Worm (Caenorhabditis elegans): ENCODE measurements around the gene hum-5.

The hum-5 gene

DNA sequence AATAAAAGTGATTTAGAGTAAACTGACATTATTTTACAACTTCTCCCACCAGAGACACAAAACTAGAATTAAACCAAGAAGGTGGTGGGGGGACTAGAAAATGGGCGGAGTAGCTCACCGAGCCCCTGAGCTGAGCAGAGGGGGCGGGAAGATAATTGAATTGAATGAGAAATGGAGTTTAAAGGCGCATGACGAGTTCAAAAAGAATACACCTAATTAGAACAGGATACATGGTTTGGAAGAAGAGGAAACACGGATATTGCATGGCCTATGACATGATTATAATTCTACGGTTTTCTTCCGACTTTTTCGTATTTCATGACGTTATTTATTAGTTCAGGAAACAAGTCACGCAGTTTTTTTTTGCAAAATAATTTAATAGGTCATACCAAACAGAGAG, 8.6 kb downstream of the hum-5 start, which contains the start of gene T02C12.5:
TSS of gene T02C12.5 (minus strand) at position 101 of the 400 bp plus-strand sequence.
- no peak for TF ChIP-seq hmbx-1 (tag; optimal IDR thresholded peaks at IDR 0.05)
- no peak for TF ChIP-seq tra-4 (tag; optimal IDR thresholded peaks at IDR 0.05)
- TF ChIP-seq tbx-11 (GFP tag; IDR thresholded peaks at IDR 0.05), result no peak
- TF ChIP-seq aly-1 (tag; optimal IDR thresholded peaks at IDR 0.05), result no peak
- no peak for TF ChIP-seq ama-1 (optimal IDR thresholded peaks at IDR 0.05)
- TF ChIP-seq pes-1 (GFP tag; IDR thresholded peaks at IDR 0.05), result no peak
- TF ChIP-seq B0310.2 (tag; optimal IDR thresholded peaks at IDR 0.05), result no peak
- TF ChIP-seq scrt-1 (GFP tag; IDR thresholded peaks at IDR 0.05), result no peak
- no peak for TF ChIP-seq hmg-4 (GFP tag; optimal IDR thresholded peaks at IDR 0.05)
- no peak for TF ChIP-seq ceh-36 (tag; optimal IDR thresholded peaks at IDR 0.05)
- no peak for TF ChIP-seq ets-7 (tag; optimal IDR thresholded peaks at IDR 0.05)
- no peak for TF ChIP-seq sea-1 (GFP tag; conservative IDR thresholded peaks at IDR 0.05)

DNA sequence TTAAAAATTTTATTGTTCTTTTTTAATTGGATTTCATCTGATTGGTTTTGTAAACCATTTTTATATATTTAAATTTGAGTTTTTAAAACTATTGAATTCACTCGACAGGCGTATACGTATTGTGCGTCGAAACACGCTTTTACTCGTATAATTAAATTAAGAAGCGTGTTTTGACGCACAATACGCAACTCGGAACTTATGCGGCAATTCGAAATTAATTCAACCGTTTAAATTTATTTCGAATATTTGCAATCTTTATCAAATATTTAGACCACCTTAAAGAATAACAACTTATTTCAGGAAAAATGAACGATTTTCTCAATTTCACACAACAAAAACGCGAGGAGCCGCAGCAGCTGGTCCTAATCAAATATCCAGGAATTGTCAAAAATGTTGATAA, 14.8 kb downstream of the hum-5 start, which contains the start of gene tftc-5:
TSS of gene tftc-5 (plus strand) at position 301 of the 400 bp plus-strand sequence.
- TF ChIP-seq tbx-11 (GFP tag; IDR thresholded peaks at IDR 0.05), result no peak
- no peak for TF ChIP-seq ceh-36 (tag; optimal IDR thresholded peaks at IDR 0.05)
- no peak for TF ChIP-seq sea-1 (GFP tag; conservative IDR thresholded peaks at IDR 0.05)
- TF ChIP-seq B0310.2 (tag; optimal IDR thresholded peaks at IDR 0.05), result no peak
- TF ChIP-seq scrt-1 (GFP tag; IDR thresholded peaks at IDR 0.05), result no peak

DNA sequence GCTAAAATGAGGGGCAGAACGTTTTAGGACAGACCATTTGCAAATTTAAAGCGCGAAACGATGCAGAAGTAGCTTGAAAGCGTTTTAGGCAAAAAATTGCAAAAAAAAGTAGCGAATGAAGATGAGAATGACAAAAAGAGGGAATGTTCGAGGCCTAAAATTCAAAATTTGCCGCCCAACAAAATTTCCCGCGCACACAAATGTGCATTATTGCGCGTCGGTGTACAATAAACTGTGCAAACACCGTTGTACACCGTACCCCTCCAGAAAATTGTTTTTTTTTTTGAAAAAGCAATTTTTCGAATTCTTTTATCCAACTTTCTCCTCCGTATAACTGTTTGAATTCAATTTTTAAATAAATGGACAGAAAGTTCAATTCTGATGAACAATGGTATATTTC, 16.8 kb downstream of the hum-5 start, which contains the start of gene snpc-3.4:
TSS of gene snpc-3.4 (plus strand) at position 237 of the 400 bp plus-strand sequence.
- TF ChIP-seq F13C5.2 (tag; optimal IDR thresholded peaks at IDR 0.05), result peak; percentile 20
- TF ChIP-seq tra-4 (tag; optimal IDR thresholded peaks at IDR 0.05), result no peak
- no peak for TF ChIP-seq tbx-11 (GFP tag; IDR thresholded peaks at IDR 0.05)

DNA sequence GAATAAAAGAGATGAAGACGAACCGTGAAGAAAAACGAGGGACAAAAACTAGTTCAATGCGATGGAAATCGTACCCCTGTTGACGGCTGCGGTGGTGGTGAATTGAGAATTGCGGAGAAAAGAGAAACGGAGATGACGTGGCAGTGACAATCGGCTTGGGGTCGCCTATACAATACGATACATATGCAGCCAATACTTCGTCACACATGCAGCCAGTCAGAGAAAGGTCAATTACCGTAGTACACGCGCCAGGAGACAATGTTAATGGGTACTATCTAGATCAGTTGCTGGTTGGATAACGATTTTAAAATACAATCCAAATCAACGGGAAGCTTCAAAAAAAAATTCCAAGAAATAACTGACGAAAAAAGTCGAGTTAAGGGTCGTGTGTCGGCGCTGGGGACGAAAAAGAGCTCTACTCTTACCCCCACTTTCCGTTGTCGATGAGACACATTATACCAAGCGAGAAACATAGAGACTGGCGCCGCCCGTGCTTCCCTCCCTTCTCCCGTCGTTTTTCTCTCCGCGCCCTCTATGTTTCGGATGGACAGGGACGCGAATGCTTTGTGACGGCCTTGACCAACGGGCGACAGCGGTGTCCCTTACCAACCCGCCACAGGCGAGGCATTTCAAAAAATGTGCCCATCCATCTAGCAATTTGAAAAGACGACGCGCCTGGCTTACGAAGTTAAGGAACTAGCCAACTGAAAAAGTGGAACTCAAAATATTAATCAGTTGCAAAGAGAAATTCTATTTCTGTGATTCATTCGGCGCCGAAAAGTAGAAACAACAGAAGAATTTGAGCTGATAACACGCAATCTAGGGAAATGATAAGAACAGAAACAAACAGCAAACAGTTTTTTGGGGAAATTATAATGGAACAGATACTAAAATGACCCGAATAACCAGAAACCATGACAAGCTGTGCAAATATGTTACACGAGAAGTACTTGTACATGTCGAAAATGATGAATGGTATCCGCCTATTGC, 17.8 kb downstream of the hum-5 start:
- TF ChIP-seq hmg-4 (GFP tag; optimal IDR thresholded peaks at IDR 0.05), result peak; percentile 10
- TF ChIP-seq sea-1 (GFP tag; conservative IDR thresholded peaks at IDR 0.05), result no peak

DNA sequence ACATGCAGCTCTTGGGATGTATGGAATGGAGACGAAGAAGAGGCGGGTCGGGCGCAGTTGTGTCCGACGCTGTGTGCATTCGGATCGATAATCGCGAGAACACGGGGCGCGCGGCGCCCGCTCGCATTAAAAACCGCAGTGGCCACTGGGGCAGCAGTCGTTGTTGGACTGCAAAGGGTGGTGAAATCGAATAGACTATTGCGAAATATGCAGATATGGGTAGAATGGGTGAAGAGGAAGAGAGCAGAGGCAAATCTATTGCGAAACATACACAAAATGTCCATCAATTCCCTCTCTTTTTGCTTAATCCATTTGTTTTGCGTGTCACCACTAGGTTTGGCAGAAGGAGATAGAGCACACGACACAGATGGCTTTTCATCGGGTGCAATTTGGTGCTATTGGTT, 18.5 kb downstream of the hum-5 start:
- TF ChIP-seq ceh-36 (tag; optimal IDR thresholded peaks at IDR 0.05), result no peak
- no peak for TF ChIP-seq aly-1 (tag; optimal IDR thresholded peaks at IDR 0.05)
- no peak for TF ChIP-seq ceh-13 (GFP tag; optimal IDR thresholded peaks at IDR 0.05)

DNA sequence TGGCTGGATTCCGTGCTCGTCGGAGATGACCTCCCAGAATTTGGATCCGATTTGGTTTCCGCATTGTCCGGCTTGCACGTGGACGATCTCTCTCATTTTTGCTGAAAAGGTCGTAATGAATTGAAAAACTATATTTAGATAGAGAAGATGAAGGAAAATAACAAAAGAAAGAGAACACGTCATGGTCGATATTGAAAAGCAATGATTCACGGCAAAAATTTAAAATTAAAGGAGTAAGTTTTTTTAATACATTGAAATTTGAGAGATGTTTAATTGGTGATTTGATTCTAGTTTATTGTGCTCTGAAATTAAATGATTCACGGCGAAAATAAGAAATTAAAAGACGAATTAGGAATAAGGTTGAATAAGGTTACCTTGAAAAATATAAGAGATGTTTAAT, 19.1 kb downstream of the hum-5 start, which contains the start of gene tbb-2:
TSS of gene tbb-2 (minus strand) at position 101 of the 400 bp plus-strand sequence.
- TF ChIP-seq tbx-37 (GFP tag; conservative IDR thresholded peaks at IDR 0.05), result no peak
- no peak for TF ChIP-seq scrt-1 (GFP tag; IDR thresholded peaks at IDR 0.05)
- no peak for TF ChIP-seq tbx-11 (GFP tag; IDR thresholded peaks at IDR 0.05)
- no peak for TF ChIP-seq F13C5.2 (tag; optimal IDR thresholded peaks at IDR 0.05)
- TF ChIP-seq aly-1 (tag; optimal IDR thresholded peaks at IDR 0.05), result no peak
- TF ChIP-seq hmg-4 (GFP tag; optimal IDR thresholded peaks at IDR 0.05), result no peak
- TF ChIP-seq ets-7 (tag; optimal IDR thresholded peaks at IDR 0.05), result no peak
- no peak for TF ChIP-seq flt-1 (GFP tag; IDR thresholded peaks at IDR 0.05)
- TF ChIP-seq ama-1 (optimal IDR thresholded peaks at IDR 0.05), result no peak
- TF ChIP-seq ceh-36 (tag; optimal IDR thresholded peaks at IDR 0.05), result no peak
- TF ChIP-seq hnd-1 (tag; optimal IDR thresholded peaks at IDR 0.05), result no peak
- TF ChIP-seq sea-1 (GFP tag; conservative IDR thresholded peaks at IDR 0.05), result no peak
- no peak for TF ChIP-seq pes-1 (GFP tag; IDR thresholded peaks at IDR 0.05)
- no peak for TF ChIP-seq B0310.2 (tag; optimal IDR thresholded peaks at IDR 0.05)
- TF ChIP-seq ceh-13 (GFP tag; optimal IDR thresholded peaks at IDR 0.05), result no peak
- TF ChIP-seq tra-4 (tag; optimal IDR thresholded peaks at IDR 0.05), result no peak
- TF ChIP-seq hmbx-1 (tag; optimal IDR thresholded peaks at IDR 0.05), result no peak

DNA sequence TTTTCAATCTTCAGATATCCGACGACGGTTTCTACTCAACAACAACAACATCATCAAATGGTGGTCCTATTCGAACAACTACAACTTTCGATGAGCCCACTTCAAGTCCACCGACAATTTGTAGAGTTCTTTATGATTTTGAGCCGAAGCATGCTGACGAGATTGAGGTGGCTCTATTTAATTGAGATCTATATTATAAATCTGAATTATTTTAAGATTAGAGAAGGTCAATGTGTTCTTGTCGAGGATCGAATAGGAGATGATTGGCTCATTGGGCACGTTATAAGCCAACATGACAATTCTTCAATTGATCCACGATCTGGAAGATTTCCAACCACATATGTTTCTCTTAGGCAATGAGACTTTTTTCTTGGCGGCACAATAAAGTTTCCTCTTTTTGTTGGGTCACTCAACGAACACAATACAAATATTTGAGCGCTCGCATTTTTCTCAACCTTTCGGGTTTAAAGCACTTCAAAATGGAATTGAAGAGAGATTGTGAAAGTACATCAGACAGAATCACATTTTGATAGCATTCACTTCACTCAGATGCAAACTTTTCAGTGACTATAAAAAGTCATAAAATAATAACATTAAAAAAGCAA, 21.2 kb downstream of the hum-5 start:
- TF ChIP-seq B0310.2 (tag; optimal IDR thresholded peaks at IDR 0.05), result no peak
- peak; percentile 38 for TF ChIP-seq ama-1 (optimal IDR thresholded peaks at IDR 0.05)
- no peak for TF ChIP-seq ets-7 (tag; optimal IDR thresholded peaks at IDR 0.05)

DNA sequence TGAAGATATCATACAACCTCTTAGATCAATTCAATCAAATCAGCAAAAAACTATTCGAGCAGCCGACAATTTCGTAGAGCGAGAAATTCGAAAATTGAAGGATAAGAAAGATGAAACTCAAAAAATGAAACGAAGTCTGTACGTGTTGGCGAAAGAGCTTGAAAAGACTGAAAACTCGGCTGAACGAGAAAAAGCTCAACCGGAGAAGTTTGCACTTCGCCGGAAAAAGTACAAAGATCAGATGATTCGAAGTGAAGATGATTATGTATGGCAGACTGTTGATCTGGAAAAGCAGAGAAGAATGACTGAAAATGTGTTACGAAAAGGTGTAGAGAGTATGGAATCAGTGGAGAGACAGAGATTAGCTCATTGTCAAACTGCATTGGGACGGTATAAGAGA, 23.6 kb downstream of the hum-5 start:
- TF ChIP-seq ama-1 (optimal IDR thresholded peaks at IDR 0.05), result no peak
- TF ChIP-seq hmbx-1 (tag; optimal IDR thresholded peaks at IDR 0.05), result no peak
- TF ChIP-seq scrt-1 (GFP tag; IDR thresholded peaks at IDR 0.05), result no peak
- TF ChIP-seq flt-1 (GFP tag; IDR thresholded peaks at IDR 0.05), result no peak
- TF ChIP-seq F13C5.2 (tag; optimal IDR thresholded peaks at IDR 0.05), result no peak
- TF ChIP-seq tbx-11 (GFP tag; IDR thresholded peaks at IDR 0.05), result no peak
- no peak for TF ChIP-seq sea-1 (GFP tag; conservative IDR thresholded peaks at IDR 0.05)
- TF ChIP-seq hnd-1 (tag; optimal IDR thresholded peaks at IDR 0.05), result no peak
- no peak for TF ChIP-seq hmg-4 (GFP tag; optimal IDR thresholded peaks at IDR 0.05)

Measured in whole organism, early embryonic.